Fruit fly (Drosophila melanogaster): ENCODE data around the gene CG12289.

CG12289 gene

dm6 chr3L:11413697-11414096 lies 44.6 kb downstream of the CG12289 start:
- TF ChIP-seq noc (tag; optimal IDR thresholded peaks at IDR 0.05): no peak

DNA sequence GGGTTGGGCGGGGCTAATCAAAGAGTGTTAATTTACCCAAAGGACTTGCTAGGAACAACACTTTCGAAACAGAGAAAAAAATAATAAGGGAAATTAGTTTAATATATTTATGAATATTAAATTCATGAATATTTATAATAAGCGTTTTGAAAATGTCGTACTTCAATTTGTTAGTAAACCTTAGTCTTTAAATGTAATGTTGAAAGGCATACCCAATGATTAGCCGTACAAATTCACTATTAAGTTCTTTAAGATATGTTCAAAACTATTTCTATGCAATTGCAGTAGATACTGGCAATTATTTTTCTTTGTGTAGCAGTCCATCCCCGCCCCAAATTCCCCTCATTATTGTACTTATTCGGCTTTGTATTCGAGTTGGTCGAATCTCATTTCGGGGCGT lies 47.8 kb downstream of the CG12289 start:
- TF ChIP-seq noc (tag; optimal IDR thresholded peaks at IDR 0.05): no peak

dm6 chr3L:11408282-11409047 lies 49.8 kb downstream of the CG12289 start:
- TF ChIP-seq noc (tag; optimal IDR thresholded peaks at IDR 0.05): no peak

- TF ChIP-seq noc (tag; optimal IDR thresholded peaks at IDR 0.05): no peak
These were observed 51.0 kb downstream of the CG12289 start for dm6 chr3L:11407202-11407829.
